Fruit fly (Drosophila melanogaster) S2 (cell line): ENCODE data around the gene CG4017.

Experiments
- CG8478 ChIP-seq: fragments of >200 bp; optimal IDR thresholded peaks from 2 replicates; lab custom pipeline; 2018
- CTCF ChIP-seq, 2 experiments: fragments of >200 bp; optimal IDR thresholded peaks; 2 replicates each; lab custom pipeline; 2018

The CG4017 gene

DNA sequence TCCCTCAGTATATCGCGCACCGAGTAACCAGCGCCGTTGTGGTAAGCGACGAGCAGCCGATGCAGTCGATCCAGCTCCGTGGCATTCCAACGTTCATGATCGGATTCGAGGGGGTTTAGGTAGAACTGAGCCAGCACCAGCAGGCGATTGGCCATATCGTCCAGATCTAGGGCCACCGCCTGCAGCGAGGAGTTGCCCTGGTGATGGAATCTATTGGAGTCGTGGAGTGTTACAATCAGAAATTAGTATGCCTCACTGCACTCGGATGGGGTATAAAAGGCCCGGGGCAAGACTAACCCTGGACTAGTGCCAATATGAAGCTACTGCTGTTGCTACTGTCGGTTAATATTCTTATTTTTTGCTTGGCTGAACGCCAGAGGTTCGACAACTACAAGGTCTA, at the start of gene CG4017:
Gene CG4017, plus strand, starts transcription at position 301 of the 400 bp plus-strand sequence.
- no peak for TF ChIP-seq CTCF (optimal IDR thresholded peaks at IDR 0.05; lab: Kevin White, UChicago)
- TF ChIP-seq CG8478 (lab: Kevin White, UChicago), result no peak

DNA sequence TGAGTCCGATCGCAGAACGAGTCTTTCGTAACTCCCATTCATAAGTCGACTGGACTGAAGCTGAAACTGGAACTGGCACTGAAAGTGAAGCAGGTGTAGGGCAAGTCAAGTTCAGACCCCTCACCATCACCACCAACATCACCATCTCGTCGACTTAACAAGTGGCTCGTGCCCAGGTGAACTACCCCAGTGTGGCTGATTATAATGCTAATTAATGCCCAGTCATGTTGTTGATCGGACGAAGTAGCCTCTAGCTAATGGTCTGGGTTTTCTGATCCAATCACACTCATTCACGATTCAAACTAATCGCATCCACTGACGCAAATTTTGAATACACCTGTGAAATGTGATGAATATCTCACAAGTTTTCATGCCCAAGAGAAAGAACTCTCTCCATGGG, 38.1 kb upstream of the CG4017 start:
- TF ChIP-seq CTCF (optimal IDR thresholded peaks at IDR 0.05; lab: Kevin White, UChicago), result no peak
- TF ChIP-seq CG8478 (lab: Kevin White, UChicago), result no peak

DNA sequence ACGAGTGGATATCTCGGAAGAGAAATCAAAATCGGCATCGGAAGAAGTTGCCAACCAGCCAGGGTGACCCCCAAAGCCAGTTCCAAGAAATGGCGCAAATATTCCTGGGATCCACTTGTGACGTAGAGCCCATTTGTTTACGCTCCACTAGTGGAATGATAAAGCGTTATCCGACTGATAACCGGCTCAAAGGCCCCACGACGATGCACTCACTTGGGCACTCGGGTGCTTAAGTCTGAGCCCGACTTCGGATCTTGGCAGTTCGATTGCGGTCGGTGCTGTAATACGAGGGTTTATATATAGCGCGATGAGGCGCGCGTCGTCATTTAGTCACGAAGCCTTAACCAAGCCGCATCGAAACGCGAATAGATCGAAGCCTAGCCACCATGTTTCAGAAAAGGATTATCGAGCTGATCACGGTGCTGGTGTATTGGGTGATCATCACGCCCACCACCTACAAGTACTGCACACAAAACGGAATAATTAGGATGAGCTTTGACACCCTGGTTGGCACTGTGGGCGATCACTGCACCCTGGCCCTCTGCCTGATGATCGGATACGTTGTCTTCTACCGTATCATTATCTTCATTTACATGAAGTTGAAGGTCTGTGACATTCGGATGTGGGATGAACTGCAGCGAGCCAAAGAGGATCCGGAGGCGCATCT, 37.1 kb upstream of the CG4017 start, which contains the start of gene CG13116:
Gene CG13116, plus strand, starts transcription at position 323 of the 667 bp plus-strand sequence.
- TF ChIP-seq CTCF (optimal IDR thresholded peaks at IDR 0.05; lab: Kevin White, UChicago) (no peak), CG8478 (lab: Kevin White, UChicago) (no peak)

DNA sequence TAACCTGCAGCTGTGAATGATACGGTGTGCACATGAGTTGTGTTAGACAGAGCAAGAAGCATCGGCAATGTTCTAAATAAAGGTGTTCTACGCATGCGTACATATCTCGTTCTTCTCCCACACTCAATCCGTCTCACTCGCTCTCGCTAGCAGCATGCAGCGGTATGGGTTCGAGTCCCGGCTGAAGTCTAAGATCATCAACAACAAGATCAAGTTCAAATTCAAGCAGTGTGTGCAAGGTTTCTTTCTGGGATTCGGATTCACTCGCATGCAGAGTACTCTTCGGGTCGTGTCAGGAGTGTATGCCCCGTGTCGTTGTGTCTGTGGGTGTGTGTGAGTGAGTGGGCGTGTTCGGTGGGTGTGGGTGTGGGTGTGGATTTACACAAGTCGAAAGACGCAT, 35.6 kb upstream of the CG4017 start:
- TF ChIP-seq CG8478 (lab: Kevin White, UChicago) (no peak), CTCF (optimal IDR thresholded peaks at IDR 0.05; lab: Kevin White, UChicago) (peak; percentile 75 to 88)

DNA sequence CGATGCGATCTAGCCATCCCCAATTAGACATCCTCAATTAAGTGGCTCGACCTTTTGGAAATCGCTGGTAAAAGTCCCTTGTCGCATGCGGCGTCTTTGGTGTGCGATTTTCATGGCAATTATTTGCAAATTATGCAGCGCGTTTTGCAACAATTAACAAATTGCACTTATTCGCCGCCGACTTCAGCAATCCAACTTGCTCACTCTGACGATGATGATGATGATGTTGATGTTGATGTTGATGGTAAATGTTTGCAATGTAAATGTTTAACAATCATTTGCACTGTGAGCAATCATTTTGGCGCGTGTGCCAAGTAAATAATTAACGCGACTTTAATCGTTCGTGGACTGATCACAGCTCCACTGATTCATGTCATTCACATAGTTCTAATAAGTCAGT, 32.7 kb upstream of the CG4017 start:
- TF ChIP-seq CG8478 (lab: Kevin White, UChicago) (no peak), CTCF (optimal IDR thresholded peaks at IDR 0.05; lab: Kevin White, UChicago) (no peak)

DNA sequence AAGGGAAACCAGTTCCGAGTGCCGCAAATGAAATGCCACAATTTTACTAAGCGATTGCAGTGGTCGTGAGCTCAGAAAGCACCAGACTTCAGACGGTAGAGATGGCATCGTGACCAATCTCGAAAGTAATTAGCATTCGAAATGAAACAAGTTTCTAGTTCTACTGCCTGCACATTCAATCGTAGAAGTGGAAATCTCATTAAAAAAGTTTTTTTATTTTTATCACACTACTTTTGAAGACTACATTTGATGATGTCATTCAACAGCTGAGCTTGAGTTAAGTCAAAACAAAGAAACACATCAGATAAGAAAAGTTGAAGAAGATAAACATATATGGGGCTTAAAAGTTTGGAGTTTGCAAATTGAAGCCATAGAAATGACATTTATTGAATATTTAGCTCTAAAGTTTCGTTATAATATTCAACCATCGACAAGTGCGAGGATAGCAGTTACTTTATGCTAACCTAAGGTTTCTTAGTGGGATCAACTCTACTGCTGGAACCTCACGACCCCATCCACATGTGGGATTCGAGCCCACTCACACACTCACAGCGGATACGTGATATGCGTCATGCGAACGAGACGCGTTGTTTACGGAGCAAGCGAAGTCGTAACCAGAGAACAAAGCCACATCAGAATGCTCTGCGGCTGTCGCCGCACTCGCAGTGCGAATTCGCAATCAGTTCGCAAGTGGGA, 30.7 kb upstream of the CG4017 start, which contains the start of gene CG13117:
Gene CG13117, plus strand, starts transcription at position 646 of the 696 bp plus-strand sequence.
- TF ChIP-seq CG8478 (lab: Kevin White, UChicago), result no peak
- no peak for TF ChIP-seq CTCF (optimal IDR thresholded peaks at IDR 0.05; lab: Kevin White, UChicago)

DNA sequence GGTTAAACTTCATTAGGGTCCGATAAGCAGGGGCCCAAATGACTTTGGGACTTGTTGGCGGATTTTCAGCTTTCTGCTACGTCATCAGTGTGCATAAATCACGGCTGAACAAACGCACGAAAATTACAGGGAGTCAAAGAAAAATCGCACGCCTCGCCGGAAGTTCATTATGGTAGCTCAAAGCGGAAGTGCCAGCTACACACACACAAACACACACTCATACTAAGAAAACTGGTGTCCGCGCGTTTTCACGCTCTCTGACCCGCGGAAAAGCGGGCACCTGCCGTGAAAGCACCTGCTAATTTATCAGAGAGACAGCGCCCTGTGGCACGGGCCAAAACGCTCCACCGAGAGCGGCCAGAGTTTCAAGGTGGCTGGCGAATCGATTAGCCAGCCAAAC, 29.5 kb upstream of the CG4017 start:
- TF ChIP-seq CTCF (optimal IDR thresholded peaks at IDR 0.05; lab: Kevin White, UChicago), result no peak
- TF ChIP-seq CG8478 (lab: Kevin White, UChicago), result no peak

DNA sequence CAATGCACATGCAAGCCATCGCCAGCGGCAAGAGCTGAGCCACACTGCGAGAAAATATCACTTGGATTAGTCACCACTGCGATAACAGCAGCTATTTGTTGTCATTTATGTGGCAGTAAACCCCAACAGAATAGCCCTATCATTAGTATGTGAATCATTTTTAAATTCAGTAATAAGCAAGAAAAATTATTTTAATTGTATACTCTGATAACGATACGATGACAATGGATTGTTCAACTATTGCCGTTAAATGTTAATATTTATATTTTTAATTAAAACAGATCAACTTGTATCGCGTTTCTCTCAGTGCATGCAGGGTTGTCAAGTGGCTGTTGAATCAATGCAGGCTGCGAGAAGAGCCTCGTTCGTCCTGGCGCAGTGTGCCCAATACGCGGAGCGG, 29.1 kb upstream of the CG4017 start:
- TF ChIP-seq CTCF (optimal IDR thresholded peaks at IDR 0.05; lab: Kevin White, UChicago) (no peak), CG8478 (lab: Kevin White, UChicago) (no peak)

DNA sequence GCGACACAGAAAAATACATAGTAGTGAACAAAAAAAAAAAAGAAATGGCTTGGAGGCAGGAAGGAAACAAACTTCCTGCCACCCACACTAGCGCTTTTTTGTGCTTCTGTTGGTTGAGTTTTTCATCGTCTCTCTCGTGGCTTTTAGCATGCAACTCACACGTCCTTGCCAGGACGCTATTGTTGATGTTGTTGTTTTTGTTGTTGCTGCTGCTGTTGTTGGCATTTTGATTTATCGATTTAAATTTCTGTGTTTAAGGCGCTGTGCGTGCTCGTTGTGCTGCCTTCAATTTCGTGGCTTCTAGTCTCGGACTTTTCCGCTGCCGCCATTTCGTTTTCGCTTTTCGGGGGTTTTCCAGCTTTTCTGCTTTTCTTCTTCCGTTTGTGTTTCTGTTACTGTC, 27.2 kb upstream of the CG4017 start:
- TF ChIP-seq CG8478 (lab: Kevin White, UChicago), result no peak
- TF ChIP-seq CTCF (optimal IDR thresholded peaks at IDR 0.05; lab: Kevin White, UChicago), result no peak

DNA sequence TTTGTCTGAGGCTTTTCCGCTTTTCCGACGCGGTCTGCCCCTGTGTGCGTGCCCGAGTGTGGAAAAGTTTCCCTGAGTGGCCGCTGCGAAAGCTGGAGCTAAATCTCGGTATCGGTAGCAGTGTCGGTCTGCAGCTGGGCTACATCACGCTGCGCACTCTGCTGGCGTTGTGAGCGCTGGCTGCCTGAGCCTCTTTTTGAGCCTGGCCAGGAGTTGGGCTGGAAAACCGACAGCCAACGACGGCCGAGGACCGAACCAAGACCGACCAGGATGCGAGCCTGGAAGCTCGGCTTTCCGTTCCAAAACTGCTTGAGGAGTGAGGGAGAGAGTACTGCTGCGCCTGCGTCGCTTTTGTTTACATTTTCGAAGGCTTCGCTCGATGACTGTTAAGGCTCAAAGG, 23.0 kb upstream of the CG4017 start:
- TF ChIP-seq CTCF (optimal IDR thresholded peaks at IDR 0.05; lab: Kevin White, UChicago) (no peak), CG8478 (lab: Kevin White, UChicago) (no peak)

DNA sequence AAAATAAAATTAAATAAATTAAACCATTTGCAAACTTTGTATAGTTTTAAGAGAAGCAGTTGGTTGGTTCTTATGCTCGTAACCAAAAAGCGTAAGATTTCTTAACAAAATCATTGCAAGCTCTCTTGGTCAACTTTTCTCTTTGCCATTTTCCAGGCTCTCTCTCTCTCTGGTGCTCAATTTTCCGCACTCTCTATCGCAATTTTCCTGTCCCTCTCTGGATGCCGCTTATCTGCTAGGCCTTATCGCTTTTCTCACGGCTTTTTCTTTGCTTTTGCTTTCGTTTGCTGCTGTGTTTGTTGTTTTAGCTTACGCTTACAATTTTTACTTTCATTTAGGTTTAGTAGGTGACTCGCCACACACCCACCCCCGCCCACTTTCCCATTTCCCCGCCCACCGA, 22.2 kb upstream of the CG4017 start:
- TF ChIP-seq CTCF (optimal IDR thresholded peaks at IDR 0.05; lab: Kevin White, UChicago), result no peak
- TF ChIP-seq CG8478 (lab: Kevin White, UChicago), result no peak

DNA sequence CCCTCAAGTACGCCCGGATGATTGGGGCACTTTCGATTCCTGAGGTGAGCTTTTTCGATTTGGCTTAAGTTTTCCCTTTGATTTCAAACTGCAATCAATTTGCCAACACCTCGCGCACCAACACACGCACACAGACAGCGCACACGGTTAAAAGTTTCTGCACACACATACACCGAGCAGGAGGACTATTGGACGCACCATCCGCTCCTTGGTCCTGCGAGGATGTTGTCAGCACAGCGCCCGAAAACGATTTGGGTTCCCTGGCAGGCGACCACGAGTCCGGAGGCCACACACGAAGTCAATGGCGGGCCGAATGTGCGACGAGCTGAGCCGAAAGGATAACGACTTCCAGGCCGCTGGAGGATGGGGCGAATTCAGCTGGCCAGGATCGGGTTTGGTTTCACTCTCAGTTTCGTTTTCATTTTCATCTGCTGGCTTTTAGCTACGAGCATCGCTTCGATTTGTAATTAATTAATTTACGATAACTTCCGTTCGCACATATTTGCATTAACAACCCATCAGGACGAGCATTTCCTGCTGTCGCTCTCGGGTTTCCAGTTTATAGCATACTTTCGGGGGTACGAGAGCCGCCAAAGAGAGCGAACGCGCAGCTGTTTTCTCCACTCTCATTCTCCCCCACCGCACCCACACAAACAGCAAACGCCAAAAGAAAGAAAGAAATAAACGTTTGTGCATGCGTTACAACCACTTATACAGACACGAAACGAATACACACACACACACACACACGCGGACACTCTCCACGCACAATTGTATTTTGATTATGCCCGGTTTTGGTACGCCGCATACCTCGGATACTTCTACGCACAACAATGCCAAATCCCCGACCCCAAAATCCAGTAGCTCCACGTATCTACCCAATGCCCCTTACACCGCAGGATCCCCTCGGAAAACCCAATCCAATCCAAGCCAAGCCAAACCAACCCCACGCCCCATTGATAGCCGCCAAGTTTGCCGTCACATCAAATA, 20.3 kb upstream of the CG4017 start, which contains the start of gene Nckx30C:
Gene Nckx30C, minus strand, starts transcription at position 260 of the 990 bp plus-strand sequence.
- TF ChIP-seq CG8478 (lab: Kevin White, UChicago) (no peak), CTCF (optimal IDR thresholded peaks at IDR 0.05; lab: Kevin White, UChicago) (no peak)

DNA sequence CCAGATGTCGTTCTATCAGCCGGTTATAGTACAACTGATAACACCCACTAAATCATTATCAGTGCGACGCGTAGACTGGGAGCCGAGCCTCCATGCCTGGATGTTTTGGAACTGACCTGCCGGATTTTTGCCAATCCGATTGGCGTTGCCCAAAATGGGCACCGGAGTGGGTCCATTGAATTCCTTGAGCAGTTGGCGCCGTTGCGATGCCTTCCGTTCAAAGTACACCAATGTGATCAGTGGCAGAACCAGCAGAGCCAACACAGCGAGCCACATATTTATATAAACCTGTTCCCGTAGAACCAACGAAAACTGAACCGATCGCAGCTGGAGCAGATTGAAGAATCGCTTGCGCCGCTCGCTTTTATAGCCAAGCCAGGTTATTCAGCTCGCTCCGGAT, 17.1 kb upstream of the CG4017 start, which contains the start of gene Cyp4e3:
Gene Cyp4e3, minus strand, starts transcription at position 327 of the 400 bp plus-strand sequence.
- TF ChIP-seq CG8478 (lab: Kevin White, UChicago) (no peak), CTCF (optimal IDR thresholded peaks at IDR 0.05; lab: Kevin White, UChicago) (no peak)

DNA sequence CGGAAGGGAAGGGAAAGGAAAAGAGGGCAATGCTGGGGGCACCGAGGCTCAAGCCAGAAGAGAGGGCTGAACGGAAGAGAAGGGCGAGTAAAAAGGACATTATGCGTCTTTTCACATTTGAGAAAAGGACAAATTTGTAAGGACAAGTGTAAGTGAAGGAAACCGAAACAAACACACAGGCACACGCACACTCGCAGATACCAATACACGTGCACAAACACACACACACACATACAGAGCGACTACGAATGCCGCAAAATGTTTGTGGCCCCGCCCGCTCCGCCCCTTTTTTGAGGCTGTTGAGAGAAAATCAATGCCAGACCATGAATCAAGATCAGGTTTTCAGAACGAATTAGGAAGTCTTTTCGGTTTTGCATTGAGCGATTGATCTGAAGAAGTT, 13.5 kb upstream of the CG4017 start:
- TF ChIP-seq CTCF (optimal IDR thresholded peaks at IDR 0.05; lab: Kevin White, UChicago) (no peak), CG8478 (lab: Kevin White, UChicago) (no peak)
